Fruit fly (Drosophila melanogaster): ENCODE data around the gene AdoR.

DNA sequence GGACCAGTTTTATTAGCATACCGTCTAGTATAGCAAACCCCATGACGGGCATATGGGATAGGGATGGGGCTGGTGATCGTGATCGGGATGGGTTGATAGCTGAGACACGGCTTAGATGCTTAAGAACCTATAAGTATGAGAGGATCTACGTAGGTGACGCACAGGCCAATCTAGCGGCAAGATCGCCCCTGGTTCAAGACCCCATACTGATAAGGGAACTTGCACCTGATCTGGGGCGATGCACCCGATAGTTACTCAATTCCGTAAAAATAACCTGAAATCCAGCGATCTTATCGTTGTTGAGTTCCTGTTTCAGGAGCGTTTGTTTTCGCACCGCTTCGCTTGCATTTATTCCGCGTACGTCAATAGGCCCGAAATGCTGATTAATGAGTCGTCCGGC, 40.8 kb downstream of the AdoR start:
- TF ChIP-seq CG8301 (tag; optimal IDR thresholded peaks at IDR 0.05) (no peak), CG13204 (GFP tag; optimal IDR thresholded peaks at IDR 0.05) (no peak), CG12605 (GFP tag; IDR thresholded peaks at IDR 0.05) (no peak), CG32121 (GFP tag; IDR thresholded peaks at IDR 0.05) (no peak), CG9948 (tag; optimal IDR thresholded peaks at IDR 0.05) (no peak), fd96Ca (GFP tag; IDR thresholded peaks at IDR 0.05) (no peak), CG4496 (GFP tag; IDR thresholded peaks at IDR 0.05) (no peak), CG14655 (GFP tag; optimal IDR thresholded peaks at IDR 0.05) (no peak), CG15710 (tag; optimal IDR thresholded peaks at IDR 0.05) (no peak), D1 (tag; optimal IDR thresholded peaks at IDR 0.05) (no peak)

Data from whole organism, pupa.